Worm (Caenorhabditis elegans) whole organism, L4 larva: Measurements from ENCODE around the gene mdt-1.2.
"Not testable (repeated sequence)": the region's sequence is repeated elsewhere in the genome, so short reads cannot be mapped to it uniquely, and the experiment has no call there.

Source experiments
- F26F4.8 ChIP-seq: fragments of 200-800 bp; sonication (Bioruptor generic); conservative IDR thresholded peaks from 2 replicates; pipeline ENCODE4 v1.3.6; 2022; ENCODE audit warnings: missing genetic modification characterization, missing compliant biosample characterization
- F49E8.2 ChIP-seq: sonication (generic microtip); optimal IDR thresholded peaks from 2 replicates; lab custom pipeline; 2016; ENCODE audit warnings: missing compliant biosample characterization, mild to moderate bottlenecking, missing genetic modification characterization, borderline replicate concordance
- Y105C5A.15 ChIP-seq: fragments of 200-800 bp; sonication (Bioruptor generic); IDR thresholded peaks from 2 replicates; pipeline ENCODE4 v1.3.6; 2022; ENCODE audit warnings: missing genetic modification characterization, missing compliant biosample characterization
- Y5F2A.4 ChIP-seq: fragments of 200-800 bp; sonication (Bioruptor generic); optimal IDR thresholded peaks from 2 replicates; lab custom pipeline; 2018; ENCODE audit warnings: mild to moderate bottlenecking, missing genetic modification characterization, missing compliant biosample characterization
- Y75B8A.6 ChIP-seq: fragments of 200-800 bp; sonication (Bioruptor generic); IDR thresholded peaks from 2 replicates; pipeline ENCODE4 v1.3.6; 2022; ENCODE audit warnings: missing genetic modification reagents, missing genetic modification characterization, missing compliant biosample characterization
- ZK337.2 ChIP-seq: fragments of 200-800 bp; sonication (Bioruptor generic); IDR thresholded peaks from 2 replicates; pipeline ENCODE4 v1.3.6; 2022; ENCODE audit warnings: missing genetic modification reagents, missing genetic modification characterization, missing compliant biosample characterization
- arid-1 ChIP-seq: fragments of 200-800 bp; sonication (Bioruptor generic); conservative IDR thresholded peaks from 2 replicates; pipeline ENCODE4 v1.3.6; 2022; ENCODE audit warnings: missing genetic modification reagents, missing genetic modification characterization, missing compliant biosample characterization
- attf-4 ChIP-seq: sonication (generic microtip); optimal IDR thresholded peaks from 3 replicates; lab custom pipeline; 2017; ENCODE audit warnings: missing biosample characterization, missing genetic modification characterization
- ceh-20 ChIP-seq: fragments of 200-800 bp; sonication (Bioruptor generic); IDR thresholded peaks from 2 replicates; pipeline ENCODE4 v1.3.6; 2022; ENCODE audit warnings: missing genetic modification reagents, missing genetic modification characterization, missing compliant biosample characterization
- ceh-28 ChIP-seq: fragments of 150-350 bp; optimal IDR thresholded peaks from 2 replicates; lab custom pipeline; 2014; ENCODE audit warnings: missing biosample characterization, missing genetic modification reagents, missing genetic modification characterization
- ceh-32 ChIP-seq: sonication (generic microtip); optimal IDR thresholded peaks from 2 replicates; lab custom pipeline; 2016; ENCODE audit warnings: mild to moderate bottlenecking, missing genetic modification characterization, missing compliant biosample characterization; ENCODE audit not compliant: poor library complexity
- ces-1 ChIP-seq: fragments of 150-350 bp; sonication (generic microtip); optimal IDR thresholded peaks from 4 replicates; lab custom pipeline; 2014; ENCODE audit warnings: missing biosample characterization, missing genetic modification reagents, missing genetic modification characterization
- ctbp-1 ChIP-seq: fragments of 200-800 bp; sonication (Bioruptor generic); IDR thresholded peaks from 2 replicates; pipeline ENCODE4 v1.3.6; 2022; ENCODE audit warnings: missing genetic modification reagents, missing genetic modification characterization, missing compliant biosample characterization
- daf-16 ChIP-seq, 3 experiments: sonication (generic microtip); optimal IDR thresholded peaks; 2 replicates each; lab custom pipeline; 2016 to 2017; ENCODE audit warnings: missing genetic modification characterization in 3 of 3, missing genetic modification reagents in 3 of 3, mild to moderate bottlenecking in 2 of 3, missing compliant biosample characterization in 2 of 3, missing biosample characterization in 1 of 3, moderate library complexity in 1 of 3
- dmd-6 ChIP-seq: fragments of 200-800 bp; sonication (Bioruptor generic); IDR thresholded peaks from 2 replicates; pipeline ENCODE4 v1.3.6; 2022; ENCODE audit warnings: missing genetic modification reagents, missing genetic modification characterization, missing compliant biosample characterization
- duxl-1 ChIP-seq: sonication (generic microtip); optimal IDR thresholded peaks from 2 replicates; lab custom pipeline; 2016; ENCODE audit warnings: mild to moderate bottlenecking, missing genetic modification characterization, moderate library complexity, missing compliant biosample characterization; ENCODE audit not compliant: poor library complexity
- dve-1 ChIP-seq: sonication (generic microtip); optimal IDR thresholded peaks from 2 replicates; lab custom pipeline; 2017; ENCODE audit warnings: antibody characterized with exemption, mild to moderate bottlenecking, missing genetic modification characterization, missing compliant biosample characterization; ENCODE audit not compliant: insufficient read depth
- egl-27 ChIP-seq: sonication (generic microtip); optimal IDR thresholded peaks from 3 replicates; lab custom pipeline; 2017; ENCODE audit warnings: missing biosample characterization, missing genetic modification reagents, missing genetic modification characterization
- jun-1 ChIP-seq: fragments of 150-350 bp; optimal IDR thresholded peaks from 2 replicates; lab custom pipeline; 2014; ENCODE audit warnings: missing biosample characterization, missing genetic modification reagents, missing genetic modification characterization
- lin-13 ChIP-seq: fragments of 150-350 bp; optimal IDR thresholded peaks from 2 replicates; lab custom pipeline; 2014; ENCODE audit warnings: missing biosample characterization, missing genetic modification reagents, missing genetic modification characterization
- lin-15B ChIP-seq: fragments of 150-350 bp; sonication (generic microtip); optimal IDR thresholded peaks from 3 replicates; lab custom pipeline; 2014; ENCODE audit warnings: missing biosample characterization, missing genetic modification characterization
- lin-29 ChIP-seq: fragments of 200-800 bp; sonication (Bioruptor generic); IDR thresholded peaks from 2 replicates; pipeline ENCODE4 v1.3.6; 2022; ENCODE audit warnings: missing genetic modification reagents, missing genetic modification characterization, missing compliant biosample characterization
- lir-3 ChIP-seq: sonication (generic microtip); optimal IDR thresholded peaks from 2 replicates; lab custom pipeline; 2016; ENCODE audit warnings: mild to moderate bottlenecking, missing genetic modification characterization, missing compliant biosample characterization
- lsy-2 ChIP-seq, 2 experiments: fragments of 150-350 bp in 1 of 2; sonication (generic microtip) in 1 of 2; optimal IDR thresholded peaks; 2 replicates each; lab custom pipeline; 2014 to 2017; ENCODE audit warnings: missing biosample characterization in 2 of 2, missing genetic modification characterization in 2 of 2
- madf-9 ChIP-seq: fragments of 200-800 bp; sonication (Bioruptor generic); conservative IDR thresholded peaks from 2 replicates; pipeline ENCODE4 v1.3.6; 2022; ENCODE audit warnings: missing genetic modification reagents, missing genetic modification characterization, missing compliant biosample characterization
- mdl-1 ChIP-seq, 2 experiments: fragments of 150-350 bp in 1 of 2; sonication (generic microtip) in 1 of 2; optimal IDR thresholded peaks; 2 replicates each; lab custom pipeline; 2014 to 2017; ENCODE audit warnings: missing biosample characterization in 2 of 2, missing genetic modification characterization in 2 of 2
- mdt-29 ChIP-seq: fragments of 200-800 bp; sonication (Bioruptor generic); IDR thresholded peaks from 2 replicates; pipeline ENCODE4 v1.3.6; 2022; ENCODE audit warnings: missing genetic modification reagents, missing genetic modification characterization, missing compliant biosample characterization
- nhr-102 ChIP-seq: sonication (generic microtip); optimal IDR thresholded peaks from 2 replicates; lab custom pipeline; 2016; ENCODE audit warnings: mild to moderate bottlenecking, missing genetic modification characterization, moderate library complexity, missing compliant biosample characterization
- nhr-111 ChIP-seq: fragments of 200-800 bp; sonication (Bioruptor generic); optimal IDR thresholded peaks from 2 replicates; lab custom pipeline; 2018; ENCODE audit warnings: mild to moderate bottlenecking, missing genetic modification characterization, missing compliant biosample characterization
- nhr-28 ChIP-seq: fragments of 150-350 bp; optimal IDR thresholded peaks from 2 replicates; lab custom pipeline; 2014; ENCODE audit warnings: missing biosample characterization, missing genetic modification characterization
- nhr-48 ChIP-seq: sonication (generic microtip); optimal IDR thresholded peaks from 2 replicates; lab custom pipeline; 2016; ENCODE audit warnings: mild to moderate bottlenecking, missing genetic modification characterization, missing compliant biosample characterization
- nhr-77 ChIP-seq: fragments of 150-350 bp; optimal IDR thresholded peaks from 2 replicates; lab custom pipeline; 2014; ENCODE audit warnings: missing biosample characterization, missing genetic modification characterization
- skn-1 ChIP-seq: fragments of 150-350 bp; optimal IDR thresholded peaks from 2 replicates; lab custom pipeline; 2014; ENCODE audit warnings: missing biosample characterization, missing genetic modification characterization
- snpc-4 ChIP-seq: fragments of 150-350 bp; optimal IDR thresholded peaks from 2 replicates; lab custom pipeline; 2014; ENCODE audit warnings: missing biosample characterization, missing genetic modification characterization
- spr-3 ChIP-seq: fragments of 200-800 bp; sonication (Bioruptor generic); optimal IDR thresholded peaks from 2 replicates; lab custom pipeline; 2018; ENCODE audit warnings: mild to moderate bottlenecking, missing genetic modification characterization, missing compliant biosample characterization
- tag-97 ChIP-seq: fragments of 200-800 bp; sonication (Bioruptor generic); IDR thresholded peaks from 2 replicates; pipeline ENCODE4 v1.3.6; 2022; ENCODE audit warnings: missing genetic modification characterization, missing compliant biosample characterization
- unc-39 ChIP-seq: sonication (generic microtip); optimal IDR thresholded peaks from 2 replicates; lab custom pipeline; 2017; ENCODE audit warnings: missing biosample characterization, missing genetic modification characterization
- unc-62 ChIP-seq, 3 experiments: fragments of 150-350 bp in 1 of 3; sonication (generic microtip); optimal IDR thresholded peaks in 2 of 3; peaks in 1 of 3; 1 replicate in 1 of 3; 2 replicates in 2 of 3; lab custom pipeline; 2014 to 2017; ENCODE audit warnings: missing biosample characterization in 3 of 3, missing genetic modification characterization in 3 of 3, missing genetic modification reagents in 3 of 3, missing genotype in 1 of 3
- zag-1 ChIP-seq: fragments of 150-350 bp; optimal IDR thresholded peaks from 2 replicates; lab custom pipeline; 2014; ENCODE audit warnings: missing biosample characterization, missing genetic modification characterization
- zfp-3 ChIP-seq: fragments of 200-800 bp; sonication (Bioruptor generic); conservative IDR thresholded peaks from 2 replicates; pipeline ENCODE4 v1.3.6; 2022; ENCODE audit warnings: missing genetic modification reagents, missing genetic modification characterization, missing compliant biosample characterization
- zip-2 ChIP-seq: fragments of 150-350 bp; optimal IDR thresholded peaks from 2 replicates; lab custom pipeline; 2014; ENCODE audit warnings: missing biosample characterization, missing genetic modification characterization
- ztf-11 ChIP-seq: fragments of 150-350 bp; optimal IDR thresholded peaks from 2 replicates; lab custom pipeline; 2014; ENCODE audit warnings: missing biosample characterization, missing genetic modification characterization

mdt-1.2 gene

DNA sequence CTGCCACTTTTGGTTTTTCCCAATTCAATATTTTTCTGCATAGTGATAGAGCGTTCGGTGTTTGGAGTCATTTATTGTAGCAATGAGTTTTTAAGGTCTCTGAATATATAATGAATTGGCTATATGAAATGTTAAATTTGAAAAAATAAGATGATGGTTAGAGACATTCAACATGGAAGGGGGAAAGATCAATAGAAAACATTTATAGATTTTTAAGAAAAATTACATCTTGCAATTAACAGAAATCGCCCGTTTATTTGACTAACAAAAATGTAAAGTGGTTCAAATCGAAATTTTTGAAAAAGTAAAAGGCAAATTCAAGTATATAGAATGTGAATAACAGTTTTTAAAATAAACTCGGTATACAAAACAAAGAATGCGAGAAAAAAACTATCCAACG, 40.8 kb upstream of the mdt-1.2 start, which contains the start of gene lido-5:
TSS of gene lido-5 (minus strand) at position 101 of the 400 bp plus-strand sequence.
- TF ChIP-seq nhr-48 (tag; lab: Kevin White, UChicago) (no peak), ces-1 (no peak), nhr-28 (tag; lab: Kevin White, UChicago) (no peak), F49E8.2 (tag; lab: Kevin White, UChicago) (no peak), ZK337.2 (GFP tag; lab: Robert Waterston, UW) (no peak), snpc-4 (tag; lab: Kevin White, UChicago) (no peak), madf-9 (GFP tag; lab: Robert Waterston, UW) (no peak), jun-1 (tag; lab: Kevin White, UChicago) (no peak), ceh-32 (tag; lab: Kevin White, UChicago) (no peak), lin-15B (tag; lab: Kevin White, UChicago) (no peak), attf-4 (tag; lab: Kevin White, UChicago) (no peak)

DNA sequence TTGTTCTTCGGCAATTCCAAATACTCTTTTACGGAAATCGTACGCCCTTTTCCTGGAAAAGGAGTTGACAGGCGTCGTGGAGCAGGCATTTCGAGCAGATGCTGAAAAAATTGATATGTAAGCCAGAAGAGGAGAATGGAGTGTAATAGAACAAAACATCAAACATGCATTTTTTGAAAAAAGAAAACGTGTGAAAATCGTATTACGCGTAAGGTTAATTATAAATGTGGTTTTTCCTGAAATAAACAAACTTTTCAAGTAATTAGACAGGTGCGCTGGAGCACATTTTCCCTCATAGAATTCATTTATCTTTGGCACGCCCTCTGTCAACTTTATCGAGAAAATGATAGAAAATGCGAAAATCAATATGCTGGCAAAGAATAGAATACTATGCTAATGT, 36.2 kb upstream of the mdt-1.2 start, which contains the start of gene lido-6:
TSS of gene lido-6 (minus strand) at position 101 of the 400 bp plus-strand sequence.
- no peak for TF ChIP-seq zag-1 (tag; lab: Kevin White, UChicago)
- TF ChIP-seq mdt-29 = no peak
- TF ChIP-seq jun-1 (tag; lab: Kevin White, UChicago) = no peak
- no peak for TF ChIP-seq lin-13
- no peak for TF ChIP-seq skn-1 (tag; lab: Kevin White, UChicago)
- no peak for TF ChIP-seq nhr-102
- no peak for TF ChIP-seq duxl-1 (tag; lab: Kevin White, UChicago)
- no peak for TF ChIP-seq mdl-1 (tag; optimal IDR thresholded peaks at IDR 0.05; lab: Kevin White, UChicago)
- TF ChIP-seq ceh-20 (GFP tag; lab: Robert Waterston, UW) = no peak
- no peak for TF ChIP-seq lin-29 (GFP tag; lab: Robert Waterston, UW)
- no peak for TF ChIP-seq Y105C5A.15 (GFP tag; lab: Robert Waterston, UW)
- TF ChIP-seq tag-97 (GFP tag; lab: Robert Waterston, UW) = no peak
- TF ChIP-seq ztf-11 (tag; lab: Kevin White, UChicago) = no peak
- TF ChIP-seq Y5F2A.4 (GFP tag; lab: Kevin White, UChicago) = no peak
- TF ChIP-seq ceh-28 = no peak
- no peak for TF ChIP-seq ctbp-1

DNA sequence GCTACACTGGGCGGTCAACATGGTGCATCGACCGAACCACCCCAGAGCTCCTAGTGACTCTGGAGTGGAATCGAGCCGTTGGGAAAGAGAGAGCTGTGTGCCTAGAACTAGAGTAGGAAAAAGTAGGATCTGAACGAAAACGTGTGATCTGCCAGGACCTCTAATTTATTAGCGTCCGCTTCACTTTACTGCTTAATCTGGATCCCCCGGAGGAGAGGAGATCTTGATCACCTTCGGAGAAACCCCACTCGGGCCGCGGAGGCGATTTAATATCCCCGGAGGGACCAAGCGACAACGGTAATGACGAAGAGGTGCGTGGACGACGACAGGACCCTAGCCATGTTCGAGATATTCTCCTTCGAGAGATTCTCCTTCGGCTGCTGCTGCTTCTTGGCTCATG, 34.0 kb upstream of the mdt-1.2 start, which contains the start of gene K09E3.2:
TSS of gene K09E3.2 (plus strand) at position 301 of the 400 bp plus-strand sequence.
- TF ChIP-seq arid-1; Y75B8A.6; nhr-48 (tag; lab: Kevin White, UChicago): not testable (repeated sequence)

DNA sequence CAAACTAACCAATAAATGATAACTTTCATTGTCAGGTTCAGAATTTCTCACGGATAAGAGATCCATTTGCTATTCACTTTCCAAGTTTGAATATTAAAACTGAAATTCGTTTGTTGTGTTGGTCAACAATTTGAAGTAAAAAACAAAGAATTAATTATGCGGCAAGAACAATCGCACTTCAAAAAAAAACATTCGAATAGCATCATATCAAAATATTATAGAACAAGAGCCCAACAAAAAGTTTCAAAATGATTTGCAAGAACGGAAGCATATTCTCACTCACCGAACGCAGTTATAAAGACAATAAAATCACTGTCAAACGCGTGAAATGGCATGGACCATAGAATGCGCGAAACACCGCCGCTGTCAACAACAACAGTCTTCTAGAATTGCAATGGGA, 16.9 kb upstream of the mdt-1.2 start, which contains the start of gene K09E3.7:
TSS of gene K09E3.7 (minus strand) at position 101 of the 400 bp plus-strand sequence.
- no peak for TF ChIP-seq Y105C5A.15 (GFP tag; lab: Robert Waterston, UW)
- no peak for TF ChIP-seq spr-3 (GFP tag; lab: Kevin White, UChicago)
- no peak for TF ChIP-seq ctbp-1
- no peak for TF ChIP-seq egl-27 (tag; lab: Kevin White, UChicago)
- no peak for TF ChIP-seq dve-1 (tag; lab: Kevin White, UChicago)
- no peak for TF ChIP-seq unc-39 (tag; lab: Kevin White, UChicago)
- TF ChIP-seq, all 104 proteins: peak for 0

DNA sequence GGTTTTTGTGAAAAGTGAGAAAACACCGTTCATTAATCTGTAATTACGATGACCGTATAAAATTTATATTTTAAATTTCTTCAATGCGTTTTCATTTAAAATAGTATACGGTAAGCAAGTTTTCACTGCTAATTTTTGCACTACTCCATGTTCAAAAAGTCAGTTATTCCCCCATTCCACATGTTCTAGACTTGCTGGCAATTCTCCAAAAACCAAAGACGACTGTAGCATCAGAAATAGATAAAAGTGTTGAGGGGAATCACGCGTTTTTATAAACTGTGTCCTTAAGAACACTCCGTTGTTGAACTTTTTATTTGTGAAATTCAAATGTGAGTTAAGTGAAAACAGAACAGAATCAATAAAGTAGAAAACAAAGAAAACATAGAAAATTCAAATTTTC, 15.6 kb upstream of the mdt-1.2 start:
- TF ChIP-seq unc-62 (GFP tag; optimal IDR thresholded peaks at IDR 0.05 in 1 of 2; lab: Kevin White, UChicago) (peak in 1 of 2 experiments; percentile 75), unc-62 (tag; optimal IDR thresholded peaks at IDR 0.05; lab: Kevin White, UChicago) (no peak), arid-1 (no peak), ceh-20 (GFP tag; lab: Robert Waterston, UW) (no peak), zfp-3 (GFP tag; lab: Robert Waterston, UW) (0 out of 2 replicates have a peak, but pooled peaks have one; percentile 35), lsy-2 (tag; optimal IDR thresholded peaks at IDR 0.05; lab: Kevin White, UChicago) (peak in 1 of 2 experiments; percentile 47), nhr-28 (tag; lab: Kevin White, UChicago) (peak; percentile 59), zip-2 (tag; lab: Kevin White, UChicago) (no peak), nhr-48 (tag; lab: Kevin White, UChicago) (no peak), snpc-4 (tag; lab: Kevin White, UChicago) (no peak), nhr-77 (tag; lab: Kevin White, UChicago) (peak; percentile 56), daf-16 (GFP tag; optimal IDR thresholded peaks at IDR 0.05; lab: Kevin White, UChicago) (no peak), daf-16 (tag; optimal IDR thresholded peaks at IDR 0.05; lab: Kevin White, UChicago) (peak; percentile 73), nhr-111 (GFP tag; lab: Kevin White, UChicago) (no peak), nhr-102 (peak; percentile 37), lir-3 (no peak), F26F4.8 (GFP tag; lab: Robert Waterston, UW) (no peak), dmd-6 (GFP tag; lab: Robert Waterston, UW) (peak; percentile 37; the same call in 1 of the 2 replicates)
